Fruit fly (Drosophila melanogaster): Measurements from ENCODE around the gene Hyls1.

The Hyls1 gene

dm6 chr2L:16352585-16353580 is at the start of gene Hyls1, which contains the start of the genes chif and CG4455 (continued):
- no peak for TF ChIP-seq Fer1 (GFP tag; optimal IDR thresholded peaks at IDR 0.05)
- TF ChIP-seq dan (GFP tag; IDR thresholded peaks at IDR 0.05): no peak
- no peak for TF ChIP-seq grau (tag; optimal IDR thresholded peaks at IDR 0.05)
- peak; percentile 96 for TF ChIP-seq BEAF-32 (GFP tag; optimal IDR thresholded peaks at IDR 0.05)
- TF ChIP-seq CG10431 (GFP tag; optimal IDR thresholded peaks at IDR 0.05): no peak
- peak; percentile 32 for TF ChIP-seq Ssrp (tag; optimal IDR thresholded peaks at IDR 0.05)
- TF ChIP-seq CG9609 (GFP tag; optimal IDR thresholded peaks at IDR 0.05): no peak
- peak; percentile 47 for TF ChIP-seq Lhr (GFP tag; optimal IDR thresholded peaks at IDR 0.05)
- no peak for TF ChIP-seq CG10462 (GFP tag; optimal IDR thresholded peaks at IDR 0.05)
- TF ChIP-seq CG33557 (GFP tag; optimal IDR thresholded peaks at IDR 0.05): peak; percentile 27
- no peak for TF ChIP-seq BtbVII (GFP tag; optimal IDR thresholded peaks at IDR 0.05)
- TF ChIP-seq Hey (tag; optimal IDR thresholded peaks at IDR 0.05): no peak
- TF ChIP-seq abd-A (tag; optimal IDR thresholded peaks at IDR 0.05): peak; percentile 25
- no peak for TF ChIP-seq H15 (GFP tag; IDR thresholded peaks at IDR 0.05)
- TF ChIP-seq CG11696 (GFP tag; IDR thresholded peaks at IDR 0.05): no peak
- TF ChIP-seq ranshi (GFP tag; IDR thresholded peaks at IDR 0.05): no peak
- TF ChIP-seq CG1832 (GFP tag; optimal IDR thresholded peaks at IDR 0.05): peak; percentile 16
- TF ChIP-seq chinmo (GFP tag; IDR thresholded peaks at IDR 0.05; ENCODE audit: partially characterized antibody): 0 out of 4 replicates have a peak, but pooled peaks have one; percentile 12
- peak; percentile 61 for TF ChIP-seq Max (GFP tag; optimal IDR thresholded peaks at IDR 0.05)
- no peak for TF ChIP-seq Camta (GFP tag; optimal IDR thresholded peaks at IDR 0.05)
- TF ChIP-seq CG1233 (GFP tag; optimal IDR thresholded peaks at IDR 0.05): no peak
- TF ChIP-seq al (GFP tag; IDR thresholded peaks at IDR 0.05): peak; percentile 10; the same call in 1 of the 2 replicates
- TF ChIP-seq CG15011 (GFP tag; optimal IDR thresholded peaks at IDR 0.05): peak; percentile 12
- no peak for TF ChIP-seq Lim3 (GFP tag; IDR thresholded peaks at IDR 0.05)
- TF ChIP-seq chif (GFP tag; optimal IDR thresholded peaks at IDR 0.05): peak; percentile 4 to 26
- no peak for TF ChIP-seq Mes4 (GFP tag; optimal IDR thresholded peaks at IDR 0.05)
- TF ChIP-seq MTF-1 (GFP tag; optimal IDR thresholded peaks at IDR 0.05; ENCODE audit: borderline replicate concordance): no peak
- no peak for TF ChIP-seq rib (GFP tag; IDR thresholded peaks at IDR 0.05)
- peak; percentile 17 for TF ChIP-seq CG3838 (GFP tag; optimal IDR thresholded peaks at IDR 0.05)
- peak; percentile 3 for TF ChIP-seq NfI (GFP tag; optimal IDR thresholded peaks at IDR 0.05)
- no peak for TF ChIP-seq Antp (GFP tag; optimal IDR thresholded peaks at IDR 0.05)
- no peak for TF ChIP-seq CG2875 (GFP tag; optimal IDR thresholded peaks at IDR 0.05)
- TF ChIP-seq Side (GFP tag; optimal IDR thresholded peaks at IDR 0.05): no peak
- TF ChIP-seq Gsc (GFP tag; IDR thresholded peaks at IDR 0.05): no peak
- TF ChIP-seq CG17568 (GFP tag; optimal IDR thresholded peaks at IDR 0.05): no peak
- TF ChIP-seq D19B (GFP tag; optimal IDR thresholded peaks at IDR 0.05): peak; percentile 78
- 0 out of 2 replicates have a peak, but pooled peaks have one; percentile 8 for TF ChIP-seq ssp (GFP tag; IDR thresholded peaks at IDR 0.05)
- no peak for TF ChIP-seq unpg (GFP tag; optimal IDR thresholded peaks at IDR 0.05)
- no peak for TF ChIP-seq Awh (GFP tag; IDR thresholded peaks at IDR 0.05)
- TF ChIP-seq dm (GFP tag; optimal IDR thresholded peaks at IDR 0.05): no peak
- no peak for TF ChIP-seq HmgD (GFP tag; optimal IDR thresholded peaks at IDR 0.05)
- TF ChIP-seq CG8281 (tag; optimal IDR thresholded peaks at IDR 0.05): no peak
- no peak for TF ChIP-seq sd (tag; optimal IDR thresholded peaks at IDR 0.05)
- TF ChIP-seq vvl (GFP tag; IDR thresholded peaks at IDR 0.05): no peak
- TF ChIP-seq CG13624 (GFP tag; optimal IDR thresholded peaks at IDR 0.05): peak; percentile 33
- TF ChIP-seq eve (GFP tag; optimal IDR thresholded peaks at IDR 0.05): peak in 1 of 2 experiments; percentile 66
- TF ChIP-seq Sry-β (GFP tag; optimal IDR thresholded peaks at IDR 0.05): peak; percentile 34
- peak; percentile 79 for TF ChIP-seq Dref (GFP tag; IDR thresholded peaks at IDR 0.05)
